Worm (Caenorhabditis elegans) whole organism, mixed stage, embryonic: ENCODE results near the gene cosa-1.

Source experiments
- M03D4.4 ChIP-seq: sonication (generic microtip); optimal IDR thresholded peaks from 2 replicates; lab custom pipeline; 2017; ENCODE audit warnings: mild to moderate bottlenecking, missing genetic modification characterization, missing compliant biosample characterization
- cnd-1 ChIP-seq: fragments of 200-800 bp; sonication (Bioruptor generic); optimal IDR thresholded peaks from 2 replicates; lab custom pipeline; 2018; ENCODE audit warnings: mild to moderate bottlenecking, missing genetic modification characterization, missing compliant biosample characterization
- elt-3 ChIP-seq: fragments of 150-350 bp; optimal IDR thresholded peaks from 2 replicates; lab custom pipeline; 2014; ENCODE audit warnings: missing biosample characterization, missing genetic modification characterization
- ham-2 ChIP-seq: fragments of 200-800 bp; sonication (Bioruptor generic); optimal IDR thresholded peaks from 2 replicates; lab custom pipeline; 2018; ENCODE audit warnings: mild to moderate bottlenecking, missing genetic modification characterization, missing compliant biosample characterization
- lsy-2 ChIP-seq: fragments of 150-350 bp; optimal IDR thresholded peaks from 2 replicates; lab custom pipeline; 2014; ENCODE audit warnings: missing biosample characterization, missing genetic modification characterization
- nhr-12 ChIP-seq: fragments of 150-350 bp; optimal IDR thresholded peaks from 2 replicates; lab custom pipeline; 2014; ENCODE audit warnings: missing biosample characterization, missing genetic modification characterization
- nhr-237 ChIP-seq: fragments of 150-350 bp; optimal IDR thresholded peaks from 2 replicates; lab custom pipeline; 2014; ENCODE audit warnings: missing biosample characterization, missing genetic modification characterization
- nhr-28 ChIP-seq: fragments of 150-350 bp; optimal IDR thresholded peaks from 2 replicates; lab custom pipeline; 2014; ENCODE audit warnings: missing biosample characterization, missing genetic modification characterization
- nhr-76 ChIP-seq: sonication (generic microtip); optimal IDR thresholded peaks from 2 replicates; lab custom pipeline; 2017; ENCODE audit warnings: missing biosample characterization, missing genetic modification characterization
- snpc-4 ChIP-seq: fragments of 150-350 bp; optimal IDR thresholded peaks from 2 replicates; lab custom pipeline; 2014; ENCODE audit warnings: missing biosample characterization, missing genetic modification characterization
- ztf-11 ChIP-seq: fragments of 150-350 bp; optimal IDR thresholded peaks from 2 replicates; lab custom pipeline; 2014; ENCODE audit warnings: missing biosample characterization, missing genetic modification characterization

ce11 chrIII:2686663-2687062 lies 39.3 kb upstream of the cosa-1 start:
- no peak for TF ChIP-seq M03D4.4 (tag; lab: Kevin White, UChicago)
- TF ChIP-seq nhr-28 (tag; lab: Kevin White, UChicago): no peak
- TF ChIP-seq elt-3 (tag; lab: Kevin White, UChicago): no peak
- TF ChIP-seq ham-2 (GFP tag; lab: Kevin White, UChicago): no peak
- TF ChIP-seq lsy-2 (tag; lab: Kevin White, UChicago): no peak
- TF ChIP-seq nhr-76 (tag; lab: Kevin White, UChicago): no peak
- no peak for TF ChIP-seq nhr-237 (tag; lab: Kevin White, UChicago)
- TF ChIP-seq nhr-12 (tag; lab: Kevin White, UChicago): no peak
- TF ChIP-seq cnd-1 (tag; lab: Kevin White, UChicago): no peak
- no peak for TF ChIP-seq ztf-11 (tag; lab: Kevin White, UChicago)
- no peak for TF ChIP-seq snpc-4 (tag; lab: Kevin White, UChicago)
